Worm (Caenorhabditis elegans): ENCODE measurements around the gene col-164.

ce11 chrX:2084988-2085387 is 8.3 kb upstream of the col-164 start, which contains the start of gene F49H12.2:
- TF ChIP-seq nhr-25 (tag; optimal IDR thresholded peaks at IDR 0.05) = no peak
- no peak for TF ChIP-seq ceh-82 (tag; optimal IDR thresholded peaks at IDR 0.05)
- TF ChIP-seq snpc-4 (tag; optimal IDR thresholded peaks at IDR 0.05) = no peak

All from whole organism, L3 larva.